Fruit fly (Drosophila melanogaster) whole organism, wandering third instar larva: ENCODE measurements around the gene Eh.

ENCODE experiments used
- Abd-B ChIP-seq: fragments of >200 bp; optimal IDR thresholded peaks from 2 replicates; lab custom pipeline; 2017; ENCODE audit warnings: missing biosample characterization, missing genetic modification characterization
- CG32264 ChIP-seq: fragments of 200-800 bp; sonication (Bioruptor generic); optimal IDR thresholded peaks from 2 replicates; lab custom pipeline; 2016; ENCODE audit warnings: missing biosample characterization, missing genetic modification characterization
- CG9705 ChIP-seq: fragments of 200-800 bp; sonication (Bioruptor generic); optimal IDR thresholded peaks from 2 replicates; lab custom pipeline; 2018; ENCODE audit warnings: missing biosample characterization, mild to moderate bottlenecking, missing genetic modification characterization
- CrebA ChIP-seq: fragments of 200-800 bp; sonication (Bioruptor generic); optimal IDR thresholded peaks from 2 replicates; lab custom pipeline; 2016; ENCODE audit warnings: missing biosample characterization, mild to moderate bottlenecking, missing genetic modification characterization, borderline replicate concordance
- Dfd ChIP-seq: fragments of >200 bp; optimal IDR thresholded peaks from 2 replicates; lab custom pipeline; 2017; ENCODE audit warnings: missing biosample characterization, missing genetic modification characterization
- Dif ChIP-seq: fragments of 200-275, 200-300 bp; sonication (Bioruptor generic); optimal IDR thresholded peaks from 2 replicates; lab custom pipeline; 2018; ENCODE audit warnings: missing biosample characterization, missing genetic modification characterization; ENCODE audit not compliant: partially characterized antibody
- GATAd ChIP-seq: sonication (Bioruptor generic); optimal IDR thresholded peaks from 2 replicates; lab custom pipeline; 2016; ENCODE audit warnings: missing biosample characterization, missing genetic modification characterization
- HLH106 ChIP-seq: fragments of 200-800 bp; optimal IDR thresholded peaks from 3 replicates; lab custom pipeline; 2019; ENCODE audit warnings: missing biosample characterization, mild to moderate bottlenecking, missing genetic modification characterization, moderate library complexity
- Hnf4 ChIP-seq: fragments of 200-800 bp; sonication (Bioruptor generic); optimal IDR thresholded peaks from 2 replicates; lab custom pipeline; 2016; ENCODE audit warnings: missing biosample characterization, mild to moderate bottlenecking, missing genetic modification characterization
- Hr83 ChIP-seq: fragments of 200-300 bp; sonication (Bioruptor generic); optimal IDR thresholded peaks from 2 replicates; lab custom pipeline; 2016; ENCODE audit warnings: missing biosample characterization, mild to moderate bottlenecking, missing genetic modification characterization, moderate library complexity; ENCODE audit not compliant: poor library complexity, severe bottlenecking
- Jra ChIP-seq: sonication (Bioruptor generic); optimal IDR thresholded peaks from 2 replicates; lab custom pipeline; 2016; ENCODE audit warnings: missing biosample characterization, missing genetic modification characterization
- Mio ChIP-seq: sonication (Bioruptor generic); optimal IDR thresholded peaks from 2 replicates; lab custom pipeline; 2016; ENCODE audit warnings: missing biosample characterization, missing genetic modification characterization
- N ChIP-seq: fragments of >200 bp; optimal IDR thresholded peaks from 2 replicates; lab custom pipeline; 2018; ENCODE audit warnings: missing biosample characterization, missing external identifiers, missing genetic modification characterization
- Rel ChIP-seq, 2 experiments: fragments of 200-800 bp; sonication (Bioruptor generic) in 1 of 2; optimal IDR thresholded peaks; 2 replicates in 1 of 2; 3 replicates in 1 of 2; lab custom pipeline; 2016 to 2019; ENCODE audit warnings: mild to moderate bottlenecking in 2 of 2, missing biosample characterization in 2 of 2, missing genetic modification characterization in 2 of 2, moderate library complexity in 1 of 2
- Sp1 ChIP-seq: fragments of 200-800 bp; sonication (Bioruptor generic); optimal IDR thresholded peaks from 3 replicates; lab custom pipeline; 2019; ENCODE audit warnings: missing biosample characterization, mild to moderate bottlenecking, missing genetic modification characterization, moderate library complexity
- Vsx2 ChIP-seq: fragments of 200-300, 225-300 bp; sonication (Bioruptor generic); optimal IDR thresholded peaks from 2 replicates; lab custom pipeline; 2018; ENCODE audit warnings: missing biosample characterization, missing genetic modification characterization; ENCODE audit not compliant: partially characterized antibody
- brk ChIP-seq: fragments of 200-800 bp; sonication (Bioruptor generic); optimal IDR thresholded peaks from 2 replicates; lab custom pipeline; 2016; ENCODE audit warnings: missing biosample characterization, mild to moderate bottlenecking, missing genetic modification characterization
- dl ChIP-seq, 2 experiments: fragments of 175-275, 200-275 bp in 1 of 2; fragments of 200-275 bp in 1 of 2; sonication (Bioruptor generic); optimal IDR thresholded peaks; lab custom pipeline; 2018; ENCODE audit warnings: mild to moderate bottlenecking in 2 of 2, missing biosample characterization in 2 of 2, missing genetic modification characterization in 2 of 2, moderate library complexity in 2 of 2; ENCODE audit not compliant: partially characterized antibody in 2 of 2, insufficient read depth in 1 of 2
- dmrt93B ChIP-seq: fragments of 200-800 bp; sonication (Bioruptor generic); optimal IDR thresholded peaks from 2 replicates; lab custom pipeline; 2018; ENCODE audit warnings: missing biosample characterization, mild to moderate bottlenecking, missing genetic modification characterization
- dsf ChIP-seq: sonication (Bioruptor generic); optimal IDR thresholded peaks from 2 replicates; lab custom pipeline; 2016; ENCODE audit warnings: missing biosample characterization, missing genetic modification characterization, borderline replicate concordance
- ey ChIP-seq: fragments of 200-800 bp; sonication (Bioruptor generic); optimal IDR thresholded peaks from 2 replicates; lab custom pipeline; 2016; ENCODE audit warnings: missing biosample characterization, missing genetic modification characterization
- fru ChIP-seq: fragments of 200-800 bp; sonication (Bioruptor generic); optimal IDR thresholded peaks from 3 replicates; lab custom pipeline; 2016; ENCODE audit warnings: missing biosample characterization, mild to moderate bottlenecking, missing genetic modification characterization
- jim ChIP-seq: fragments of 175-275, 200-325 bp; sonication (Bioruptor generic); optimal IDR thresholded peaks from 2 replicates; lab custom pipeline; 2016; ENCODE audit warnings: missing biosample characterization, mild to moderate bottlenecking, missing genetic modification characterization
- psq ChIP-seq: fragments of 200-800 bp; sonication (Bioruptor generic); optimal IDR thresholded peaks from 3 replicates; lab custom pipeline; 2017; ENCODE audit warnings: missing biosample characterization, mild to moderate bottlenecking, missing genetic modification characterization, moderate library complexity
- rgr ChIP-seq: fragments of 200-800 bp; sonication (Bioruptor generic); optimal IDR thresholded peaks from 3 replicates; lab custom pipeline; 2016; ENCODE audit warnings: missing biosample characterization, mild to moderate bottlenecking, missing genetic modification characterization
- tai ChIP-seq: sonication (Bioruptor generic); optimal IDR thresholded peaks from 2 replicates; lab custom pipeline; 2016; ENCODE audit warnings: missing biosample characterization, missing genetic modification characterization
- usp ChIP-seq: fragments of >200 bp; optimal IDR thresholded peaks from 2 replicates; lab custom pipeline; 2017; ENCODE audit warnings: missing biosample characterization, missing genetic modification characterization
- woc ChIP-seq: sonication (Bioruptor generic); optimal IDR thresholded peaks from 2 replicates; lab custom pipeline; 2016; ENCODE audit warnings: missing biosample characterization, mild to moderate bottlenecking, missing genetic modification characterization

The Eh gene

DNA sequence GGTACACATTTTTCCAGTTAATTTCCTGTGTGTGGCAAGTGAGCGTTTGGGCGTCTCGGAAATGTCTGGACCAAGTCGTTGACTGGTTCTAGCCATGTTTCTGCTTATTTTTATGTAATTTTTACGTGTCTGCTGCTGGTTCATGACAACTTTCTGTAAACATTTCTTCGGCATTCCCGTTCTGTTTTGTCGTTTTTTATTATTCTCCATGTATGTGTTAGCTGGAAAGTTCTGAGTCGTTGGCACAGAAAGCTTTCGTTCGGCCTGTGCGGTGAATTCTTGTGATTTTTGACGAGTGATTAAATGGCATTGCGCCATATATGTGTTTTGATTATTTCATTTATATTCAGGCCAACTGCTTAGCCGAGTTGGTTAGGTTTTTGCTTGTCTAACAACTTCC is 22.4 kb downstream of the Eh start:
- TF ChIP-seq dsf (GFP tag; lab: Kevin White, UChicago) = no peak
- no peak for TF ChIP-seq ey (GFP tag; lab: Kevin White, UChicago)
- TF ChIP-seq CG9705 (GFP tag; lab: Kevin White, UChicago) = no peak
- no peak for TF ChIP-seq Jra (GFP tag; lab: Kevin White, UChicago)
- TF ChIP-seq CG32264 (GFP tag; lab: Kevin White, UChicago) = no peak
- TF ChIP-seq HLH106 (tag; lab: Kevin White, UChicago) = no peak
- no peak for TF ChIP-seq N (GFP tag; lab: Kevin White, UChicago)
- TF ChIP-seq Abd-B (GFP tag; lab: Kevin White, UChicago) = no peak
- no peak for TF ChIP-seq jim (GFP tag; lab: Kevin White, UChicago)
- no peak for TF ChIP-seq Dfd (GFP tag; lab: Kevin White, UChicago)
- no peak for TF ChIP-seq CrebA
- TF ChIP-seq dmrt93B (GFP tag; lab: Kevin White, UChicago) = no peak
- TF ChIP-seq rgr (GFP tag; lab: Kevin White, UChicago) = no peak
- TF ChIP-seq Sp1 (GFP tag; lab: Kevin White, UChicago) = no peak
- TF ChIP-seq, all 38 proteins: peak for 0

DNA sequence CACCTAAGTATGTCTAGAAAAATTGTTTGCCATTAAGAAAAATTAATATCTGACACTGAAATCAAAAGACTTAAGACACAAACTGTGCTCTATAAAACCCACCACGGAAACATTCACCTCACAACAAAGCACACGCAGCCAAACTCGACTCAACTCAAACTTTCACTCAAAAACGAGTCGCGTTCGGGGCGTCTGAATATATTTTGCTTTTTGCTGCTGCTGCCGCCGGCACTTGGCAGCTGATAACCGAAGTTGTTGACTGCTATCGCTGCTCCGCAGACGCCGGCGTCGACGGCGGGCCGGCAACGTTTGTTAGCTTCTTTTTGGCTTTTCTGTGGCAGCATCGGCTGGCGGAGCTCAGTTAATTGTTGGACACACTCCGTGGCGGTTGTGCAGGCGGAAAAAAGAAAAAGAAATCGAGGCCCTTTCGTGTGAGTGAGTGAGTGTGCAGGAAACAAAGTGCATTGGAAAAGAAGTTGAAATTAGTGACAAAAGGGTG is 23.2 kb downstream of the Eh start, which contains the start of gene cysu:
cysu (plus strand) TSS at position 352 of the 499 bp plus-strand sequence.
- no peak for TF ChIP-seq Jra (GFP tag; lab: Kevin White, UChicago)

- TF ChIP-seq Sp1 (GFP tag; lab: Kevin White, UChicago) (no peak), dsf (GFP tag; lab: Kevin White, UChicago) (no peak), dmrt93B (GFP tag; lab: Kevin White, UChicago) (no peak), CrebA (no peak), tai (GFP tag; lab: Kevin White, UChicago) (no peak), Hr83 (GFP tag; lab: Kevin White, UChicago) (no peak), Mio (no peak), Dif (GFP tag; lab: Kevin White, UChicago) (no peak), Dfd (GFP tag; lab: Kevin White, UChicago) (no peak), Rel (GFP tag; optimal IDR thresholded peaks at IDR 0.05; lab: Kevin White, UChicago) (no peak), Rel (tag; optimal IDR thresholded peaks at IDR 0.05; lab: Kevin White, UChicago) (no peak)
These were observed 26.6 kb downstream of the Eh start, which contains the start of gene CG14332 for dm6 chr3R:17422102-17422501. Gene CG14332 (minus strand): TSS chr3R:17422202.

- TF ChIP-seq N (GFP tag; lab: Kevin White, UChicago) = no peak
- TF ChIP-seq psq (GFP tag; lab: Kevin White, UChicago) = no peak
- no peak for TF ChIP-seq fru (GFP tag; lab: Kevin White, UChicago)
- TF ChIP-seq usp = no peak
These were observed 28.3 kb downstream of the Eh start, which contains the start of gene CG42835 for dm6 chr3R:17420338-17420737. Gene CG42835 (plus strand): TSS chr3R:17420638.

DNA sequence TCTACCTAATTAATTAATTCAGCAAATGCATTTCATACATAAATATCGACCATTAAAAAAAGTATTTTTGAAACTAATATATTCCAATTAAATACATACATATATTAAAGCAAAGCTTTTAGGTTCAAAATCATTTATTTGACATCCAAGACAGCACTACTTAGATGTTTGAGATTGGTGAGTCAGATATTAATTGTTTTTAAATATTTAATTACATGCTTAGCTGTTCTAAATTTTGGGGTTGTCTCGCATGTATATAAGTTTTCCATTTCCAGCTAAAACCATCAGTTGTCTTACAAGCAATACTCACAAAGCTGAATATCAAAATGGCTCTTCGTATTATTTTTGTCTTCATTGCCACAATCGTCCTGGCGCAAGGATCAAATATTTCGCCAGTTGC is 30.2 kb downstream of the Eh start, which contains the start of gene CG42834:
CG42834 (plus strand) TSS at position 301 of the 400 bp plus-strand sequence.
- no peak for TF ChIP-seq Dfd (GFP tag; lab: Kevin White, UChicago)
- TF ChIP-seq Dif (GFP tag; lab: Kevin White, UChicago) = no peak
- no peak for TF ChIP-seq Sp1 (GFP tag; lab: Kevin White, UChicago)
- TF ChIP-seq GATAd (GFP tag; lab: Kevin White, UChicago) = no peak
- no peak for TF ChIP-seq brk (GFP tag; lab: Kevin White, UChicago)
- TF ChIP-seq dl (GFP tag; optimal IDR thresholded peaks at IDR 0.05; lab: Kevin White, UChicago; ENCODE audit: insufficient read depth in 1 of 2, partially characterized antibody in 2 of 2) = no peak
- no peak for TF ChIP-seq Vsx2 (GFP tag; lab: Kevin White, UChicago)
- no peak for TF ChIP-seq CG32264 (GFP tag; lab: Kevin White, UChicago)
- no peak for TF ChIP-seq HLH106 (tag; lab: Kevin White, UChicago)
- TF ChIP-seq woc (GFP tag; lab: Kevin White, UChicago) = no peak
- no peak for TF ChIP-seq Hnf4
